Fruit fly (Drosophila melanogaster) whole organism, embryonic: ENCODE results near the gene Exn.

Experiments
- Bgb ChIP-seq: fragments of 200-800 bp; sonication (Bioruptor generic); IDR thresholded peaks from 2 replicates; pipeline ENCODE4 v1.3.6; 2022; ENCODE audit warnings: missing biosample characterization, missing genetic modification characterization; ENCODE audit not compliant: partially characterized antibody
- CG10543 ChIP-seq: fragments of 200-800 bp; sonication (Bioruptor generic); optimal IDR thresholded peaks from 3 replicates; lab custom pipeline; 2017; ENCODE audit warnings: missing biosample characterization, mild to moderate bottlenecking, missing genetic modification characterization, moderate library complexity
- CG10959 ChIP-seq: fragments of 200-800 bp; sonication (Bioruptor generic); IDR thresholded peaks from 2 replicates; pipeline ENCODE4 v1.3.6; 2022; ENCODE audit warnings: missing biosample characterization, missing genetic modification characterization
- CG10979 ChIP-seq: fragments of 200-800 bp; sonication (Bioruptor generic); optimal IDR thresholded peaks from 2 replicates; lab custom pipeline; 2018; ENCODE audit warnings: missing biosample characterization, mild to moderate bottlenecking, missing genetic modification characterization, moderate library complexity
- CG12104 ChIP-seq: fragments of 200-800 bp; sonication (Bioruptor generic); optimal IDR thresholded peaks from 3 replicates; lab custom pipeline; 2016; ENCODE audit warnings: missing biosample characterization, missing genetic modification characterization
- CG13123 ChIP-seq: fragments of 200-800 bp; sonication (Bioruptor generic); optimal IDR thresholded peaks from 2 replicates; lab custom pipeline; 2016; ENCODE audit warnings: missing biosample characterization, missing genetic modification characterization
- CG15514 ChIP-seq: fragments of 200-800 bp; sonication (Bioruptor generic); optimal IDR thresholded peaks from 3 replicates; lab custom pipeline; 2017; ENCODE audit warnings: missing biosample characterization, missing genetic modification characterization, mild to moderate bottlenecking, moderate library complexity, missing genetic modification reagents
- CG17186 ChIP-seq: fragments of 200-800 bp; sonication (Bioruptor generic); optimal IDR thresholded peaks from 3 replicates; lab custom pipeline; 2017; ENCODE audit warnings: missing biosample characterization, missing genetic modification reagents, missing genetic modification characterization
- CG17328 ChIP-seq: fragments of 200-800 bp; sonication (Bioruptor generic); IDR thresholded peaks from 2 replicates; pipeline ENCODE4 v1.3.6; 2022; ENCODE audit warnings: missing biosample characterization, missing genetic modification characterization
- CG2116 ChIP-seq: fragments of 200-800 bp; sonication (Bioruptor generic); optimal IDR thresholded peaks from 3 replicates; lab custom pipeline; 2018; ENCODE audit warnings: missing biosample characterization, mild to moderate bottlenecking, missing genetic modification characterization
- CG2120 ChIP-seq: fragments of 200-800 bp; sonication (Bioruptor generic); optimal IDR thresholded peaks from 3 replicates; lab custom pipeline; 2016; ENCODE audit warnings: missing biosample characterization, missing genetic modification characterization
- CG33213 ChIP-seq: fragments of 200-800 bp; sonication (Bioruptor generic); optimal IDR thresholded peaks from 3 replicates; lab custom pipeline; 2016; ENCODE audit warnings: missing biosample characterization, missing genetic modification characterization
- CG3995 ChIP-seq: fragments of 200-800 bp; sonication (Bioruptor generic); optimal IDR thresholded peaks from 3 replicates; lab custom pipeline; 2016; ENCODE audit warnings: missing biosample characterization, missing genetic modification characterization
- CG4328 ChIP-seq: fragments of 200-800 bp; sonication (Bioruptor generic); optimal IDR thresholded peaks from 3 replicates; lab custom pipeline; 2017; ENCODE audit warnings: missing biosample characterization, missing genetic modification reagents, missing genetic modification characterization
- CG4404 ChIP-seq: fragments of 200-800 bp; sonication (Bioruptor generic); IDR thresholded peaks from 2 replicates; pipeline ENCODE4 v1.3.6; 2022; ENCODE audit warnings: missing biosample characterization, missing genetic modification characterization
- CG4617 ChIP-seq: fragments of 200-800 bp; sonication (Bioruptor generic); optimal IDR thresholded peaks from 3 replicates; lab custom pipeline; 2016; ENCODE audit warnings: missing biosample characterization, missing genetic modification characterization, borderline replicate concordance
- CG7357 ChIP-seq: fragments of 200-800 bp; sonication (Bioruptor generic); IDR thresholded peaks from 3 replicates; pipeline ENCODE4 v1.3.6; 2022; ENCODE audit warnings: missing biosample characterization, missing genetic modification characterization
- CG7987 ChIP-seq: fragments of 200-800 bp; sonication (Bioruptor generic); optimal IDR thresholded peaks from 2 replicates; lab custom pipeline; 2018; ENCODE audit warnings: missing biosample characterization, mild to moderate bottlenecking, missing genetic modification characterization, moderate library complexity
- CG9609 ChIP-seq: fragments of 200-800 bp; sonication (Bioruptor generic); optimal IDR thresholded peaks from 3 replicates; lab custom pipeline; 2016; ENCODE audit warnings: missing biosample characterization, missing genetic modification characterization
- CG9932 ChIP-seq: fragments of 200-800 bp; sonication (Bioruptor generic); IDR thresholded peaks from 2 replicates; pipeline ENCODE4 v1.3.6; 2022; ENCODE audit warnings: missing biosample characterization, missing genetic modification characterization
- CrebB ChIP-seq: fragments of 200-800 bp; sonication (Bioruptor generic); optimal IDR thresholded peaks from 3 replicates; lab custom pipeline; 2018; ENCODE audit warnings: missing biosample characterization, mild to moderate bottlenecking, missing genetic modification characterization
- Dek ChIP-seq: fragments of 200-800 bp; sonication (Bioruptor generic); optimal IDR thresholded peaks from 3 replicates; lab custom pipeline; 2019; ENCODE audit warnings: missing biosample characterization, mild to moderate bottlenecking, missing genetic modification characterization, moderate library complexity
- Dfd ChIP-seq, 2 experiments: fragments of >200 bp; optimal IDR thresholded peaks; 2 replicates each; lab custom pipeline; 2017; ENCODE audit warnings: missing biosample characterization in 2 of 2, missing genetic modification characterization in 2 of 2
- Hand ChIP-seq: fragments of 200-800 bp; sonication (Bioruptor generic); optimal IDR thresholded peaks from 2 replicates; lab custom pipeline; 2017; ENCODE audit warnings: mild to moderate bottlenecking, missing biosample characterization, missing genetic modification reagents, missing genetic modification characterization
- Hey ChIP-seq: fragments of 200-800 bp; sonication (Bioruptor generic); optimal IDR thresholded peaks from 3 replicates; lab custom pipeline; 2018; ENCODE audit warnings: missing biosample characterization, mild to moderate bottlenecking, missing genetic modification characterization
- Hr78 ChIP-seq, 2 experiments: fragments of 200-800 bp in 1 of 2; fragments of >200 bp in 1 of 2; sonication (Bioruptor generic) in 1 of 2; optimal IDR thresholded peaks; 2 replicates each; lab custom pipeline; 2017 to 2019; ENCODE audit warnings: missing biosample characterization in 2 of 2, missing genetic modification characterization in 2 of 2, mild to moderate bottlenecking in 1 of 2, moderate library complexity in 1 of 2
- Kr ChIP-seq: fragments of 200-800 bp; sonication (Bioruptor generic); optimal IDR thresholded peaks from 2 replicates; lab custom pipeline; 2017; ENCODE audit warnings: missing biosample characterization, mild to moderate bottlenecking, missing genetic modification characterization
- Oaz ChIP-seq: fragments of 200-800 bp; sonication (Bioruptor generic); IDR thresholded peaks from 2 replicates; pipeline ENCODE4 v1.3.6; 2022; ENCODE audit warnings: missing biosample characterization, missing genetic modification characterization
- Scr ChIP-seq: fragments of 200-800 bp; sonication (Bioruptor generic); IDR thresholded peaks from 2 replicates; pipeline ENCODE4 v1.3.6; 2022; ENCODE audit warnings: missing biosample characterization, missing genetic modification characterization; ENCODE audit not compliant: partially characterized antibody
- da ChIP-seq: fragments of 200-800 bp; sonication (Bioruptor generic); optimal IDR thresholded peaks from 2 replicates; lab custom pipeline; 2016; ENCODE audit warnings: missing biosample characterization, missing genetic modification characterization
- exex ChIP-seq: fragments of 200-800 bp; sonication (Bioruptor generic); optimal IDR thresholded peaks from 4 replicates; lab custom pipeline; 2018; ENCODE audit warnings: missing biosample characterization, mild to moderate bottlenecking, missing genetic modification characterization, moderate library complexity
- fd64A ChIP-seq: fragments of 200-800 bp; sonication (Bioruptor generic); optimal IDR thresholded peaks from 3 replicates; lab custom pipeline; 2018; ENCODE audit warnings: missing biosample characterization, mild to moderate bottlenecking, missing genetic modification characterization
- fru ChIP-seq: fragments of >200 bp; optimal IDR thresholded peaks from 2 replicates; lab custom pipeline; 2017
- gro ChIP-seq: fragments of 200-800 bp; sonication (Bioruptor generic); optimal IDR thresholded peaks from 2 replicates; lab custom pipeline; 2016; ENCODE audit warnings: missing biosample characterization, missing genetic modification characterization
- h ChIP-seq: fragments of >200 bp; optimal IDR thresholded peaks from 2 replicates; lab custom pipeline; 2017
- ken ChIP-seq: fragments of 200-800 bp; sonication (Bioruptor generic); IDR thresholded peaks from 3 replicates; pipeline ENCODE4 v1.3.6; 2022; ENCODE audit warnings: missing biosample characterization, missing genetic modification characterization
- knrl ChIP-seq: fragments of 200-800 bp; sonication (Bioruptor generic); IDR thresholded peaks from 3 replicates; pipeline ENCODE4 v1.3.6; 2022; ENCODE audit warnings: missing biosample characterization, missing genetic modification characterization; ENCODE audit not compliant: partially characterized antibody
- lola ChIP-seq, 3 experiments: fragments of >200 bp in 2 of 3; fragments of 200-800 bp in 1 of 3; sonication (Bioruptor generic) in 1 of 3; optimal IDR thresholded peaks; 2 replicates each; lab custom pipeline; 2017 to 2019; ENCODE audit warnings: missing biosample characterization in 3 of 3, missing genetic modification characterization in 3 of 3, mild to moderate bottlenecking in 1 of 3, moderate library complexity in 1 of 3
- mam ChIP-seq: fragments of 200-800 bp; sonication (Bioruptor generic); optimal IDR thresholded peaks from 3 replicates; lab custom pipeline; 2016; ENCODE audit warnings: missing biosample characterization, missing genetic modification characterization
- nmo ChIP-seq: fragments of 200-800 bp; sonication (Bioruptor generic); optimal IDR thresholded peaks from 2 replicates; lab custom pipeline; 2018; ENCODE audit warnings: missing biosample characterization, mild to moderate bottlenecking, missing genetic modification characterization, moderate library complexity
- pfk ChIP-seq: fragments of 200-800 bp; sonication (Bioruptor generic); optimal IDR thresholded peaks from 2 replicates; lab custom pipeline; 2018; ENCODE audit warnings: missing biosample characterization, mild to moderate bottlenecking, missing genetic modification characterization, moderate library complexity
- phol ChIP-seq: fragments of 200-800 bp; sonication (Bioruptor generic); optimal IDR thresholded peaks from 3 replicates; lab custom pipeline; 2018; ENCODE audit warnings: missing biosample characterization, mild to moderate bottlenecking, missing genetic modification characterization, moderate library complexity
- row ChIP-seq: fragments of 200-800 bp; sonication (Bioruptor generic); IDR thresholded peaks from 3 replicates; pipeline ENCODE4 v1.3.6; 2022; ENCODE audit warnings: missing biosample characterization, missing genetic modification characterization
- sna ChIP-seq: fragments of 200-800 bp; sonication (Bioruptor generic); IDR thresholded peaks from 2 replicates; pipeline ENCODE4 v1.3.6; 2022; ENCODE audit warnings: missing biosample characterization, missing genetic modification characterization; ENCODE audit not compliant: partially characterized antibody
- sqz ChIP-seq: fragments of 200-800 bp; sonication (Bioruptor generic); optimal IDR thresholded peaks from 3 replicates; lab custom pipeline; 2018; ENCODE audit warnings: missing biosample characterization, mild to moderate bottlenecking, missing genetic modification characterization
- tio ChIP-seq: fragments of 200-800 bp; sonication (Bioruptor generic); optimal IDR thresholded peaks from 2 replicates; lab custom pipeline; 2017; ENCODE audit warnings: missing biosample characterization, missing genetic modification characterization, inconsistent platforms
- tup ChIP-seq: fragments of 200-800 bp; sonication (Bioruptor generic); optimal IDR thresholded peaks from 2 replicates; lab custom pipeline; 2016; ENCODE audit warnings: missing biosample characterization, mild to moderate bottlenecking, missing genetic modification characterization, moderate library complexity
- vnd ChIP-seq: fragments of 200-800 bp; sonication (Bioruptor generic); IDR thresholded peaks from 3 replicates; pipeline ENCODE4 v1.3.6; 2022; ENCODE audit warnings: missing biosample characterization, missing genetic modification characterization; ENCODE audit not compliant: partially characterized antibody
- wor ChIP-seq: fragments of 200-800 bp; sonication (Bioruptor generic); IDR thresholded peaks from 2 replicates; pipeline ENCODE4 v1.3.6; 2022; ENCODE audit warnings: missing biosample characterization, missing genetic modification characterization
- zfh2 ChIP-seq: fragments of 200-800 bp; sonication (Bioruptor generic); optimal IDR thresholded peaks from 2 replicates; lab custom pipeline; 2016; ENCODE audit warnings: missing biosample characterization, missing genetic modification characterization

Gene Exn

dm6 chr3L:17042297-17042921 lies 72.6 kb downstream of the Exn start, which contains the start of the genes scaf6 and Papst2 (continued):
- no peak for TF ChIP-seq h
- no peak for TF ChIP-seq wor (GFP tag; lab: Robert Waterston, UW)
- TF ChIP-seq Scr (GFP tag; lab: Robert Waterston, UW), result peak; percentile 58
- no peak for TF ChIP-seq CG17328 (GFP tag; lab: Robert Waterston, UW)
- TF ChIP-seq CG2120, result peak; percentile 20
- TF ChIP-seq CG10979 (tag; lab: Kevin White, UChicago), result peak; percentile 19
- no peak for TF ChIP-seq Dfd (GFP tag; optimal IDR thresholded peaks at IDR 0.05; lab: Kevin White, UChicago)
- no peak for TF ChIP-seq pfk
- no peak for TF ChIP-seq CG4404 (GFP tag; lab: Robert Waterston, UW)
- TF ChIP-seq lola (GFP tag; optimal IDR thresholded peaks at IDR 0.05; lab: Kevin White, UChicago), result peak in 1 of 3 experiments; percentile 8
- TF ChIP-seq Bgb (GFP tag; lab: Robert Waterston, UW), result peak; percentile 52; the same call in 1 of the 2 replicates
- TF ChIP-seq ken (GFP tag; lab: Robert Waterston, UW), result 0 out of 3 replicates have a peak, but pooled peaks have one; percentile 13
- TF ChIP-seq CG9609 (GFP tag; lab: Kevin White, UChicago), result no peak
- TF ChIP-seq sna (GFP tag; lab: Robert Waterston, UW), result no peak
- peak; percentile 0 for TF ChIP-seq zfh2
- 0 out of 3 replicates have a peak, but pooled peaks have one; percentile 22 for TF ChIP-seq vnd
- no peak for TF ChIP-seq sqz (GFP tag; lab: Kevin White, UChicago)
- TF ChIP-seq CG12104 (GFP tag; lab: Kevin White, UChicago), result peak; percentile 10
- TF ChIP-seq CG7357 (GFP tag; lab: Robert Waterston, UW), result no peak
- no peak for TF ChIP-seq da
- no peak for TF ChIP-seq exex (tag; lab: Kevin White, UChicago)
- TF ChIP-seq CG10543 (GFP tag; lab: Kevin White, UChicago), result no peak
- TF ChIP-seq nmo (GFP tag; lab: Kevin White, UChicago), result peak; percentile 65
- TF ChIP-seq CG9932, result no peak
- TF ChIP-seq CG15514 (GFP tag; lab: Kevin White, UChicago), result peak; percentile 55
- TF ChIP-seq fd64A (GFP tag; lab: Kevin White, UChicago), result no peak
- peak; percentile 41 for TF ChIP-seq row (GFP tag; lab: Robert Waterston, UW)
- TF ChIP-seq Hey (tag; lab: Kevin White, UChicago), result no peak
- peak; percentile 58 for TF ChIP-seq phol (tag; lab: Kevin White, UChicago)
- no peak for TF ChIP-seq mam (GFP tag; lab: Kevin White, UChicago)
- no peak for TF ChIP-seq CG33213 (GFP tag; lab: Kevin White, UChicago)
- no peak for TF ChIP-seq CG7987 (GFP tag; lab: Kevin White, UChicago)
- TF ChIP-seq CG4617, result peak; percentile 82
- peak; percentile 35 for TF ChIP-seq CG17186
- TF ChIP-seq CG3995, result peak; percentile 43
- peak; percentile 60; the same call in 2 of the 3 replicates for TF ChIP-seq knrl
- no peak for TF ChIP-seq CG4328 (GFP tag; lab: Kevin White, UChicago)
- no peak for TF ChIP-seq gro (GFP tag; lab: Kevin White, UChicago)
- TF ChIP-seq Kr (GFP tag; lab: Kevin White, UChicago), result no peak
- peak; percentile 40 for TF ChIP-seq CG2116 (GFP tag; lab: Kevin White, UChicago)
- no peak for TF ChIP-seq CG10959 (GFP tag; lab: Robert Waterston, UW)
- no peak for TF ChIP-seq Oaz (GFP tag; lab: Robert Waterston, UW)
- no peak for TF ChIP-seq Hr78 (GFP tag; optimal IDR thresholded peaks at IDR 0.05; lab: Kevin White, UChicago)
- no peak for TF ChIP-seq fru
- no peak for TF ChIP-seq Dek (tag; lab: Kevin White, UChicago)
- no peak for TF ChIP-seq CG13123 (GFP tag; lab: Kevin White, UChicago)
- TF ChIP-seq Hand (GFP tag; lab: Kevin White, UChicago), result no peak
- TF ChIP-seq tio (GFP tag; lab: Kevin White, UChicago), result no peak
- no peak for TF ChIP-seq tup (GFP tag; lab: Kevin White, UChicago)
- TF ChIP-seq CrebB (tag; lab: Kevin White, UChicago), result no peak
